Worm (Caenorhabditis elegans): ENCODE data around the gene sri-53.
A peak's percentile ranks its signal among the peaks of the same experiment; 100 is the strongest.

sri-53 gene

ce11 chrII:3248043-3248718 lies 45.8 kb upstream of the sri-53 start, which contains the start of the genes fbxc-50 and C17F4.2:
fbxc-50 (minus strand) TSS chrII:3248123.
C17F4.2 (plus strand) TSS chrII:3248668.
- no peak for TF ChIP-seq mls-2 (tag; optimal IDR thresholded peaks at IDR 0.05)
- peak; percentile 35 for TF ChIP-seq hlh-1 (tag; optimal IDR thresholded peaks at IDR 0.05)

ce11 chrII:3247556-3247955 lies 45.1 kb upstream of the sri-53 start:
- TF ChIP-seq lin-32 (GFP tag; optimal IDR thresholded peaks at IDR 0.05) (no peak), ham-2 (GFP tag; optimal IDR thresholded peaks at IDR 0.05) (no peak), bed-3 (GFP tag; optimal IDR thresholded peaks at IDR 0.05) (no peak), nhr-76 (tag; optimal IDR thresholded peaks at IDR 0.05) (no peak), drap-1 (GFP tag; optimal IDR thresholded peaks at IDR 0.05) (no peak), ceh-39 (tag; optimal IDR thresholded peaks at IDR 0.05) (no peak), ceh-83 (GFP tag; optimal IDR thresholded peaks at IDR 0.05) (no peak), sem-2 (GFP tag; optimal IDR thresholded peaks at IDR 0.05) (no peak), ces-1 (GFP tag; optimal IDR thresholded peaks at IDR 0.05) (no peak), pha-4 (tag; optimal IDR thresholded peaks at IDR 0.05) (no peak), M03D4.4 (tag; optimal IDR thresholded peaks at IDR 0.05) (no peak)

ce11 chrII:3245836-3246235 lies 43.4 kb upstream of the sri-53 start, which contains the start of gene C17F4.7:
C17F4.7 (minus strand) TSS chrII:3246015.
- no peak for TF ChIP-seq unc-120 (tag; optimal IDR thresholded peaks at IDR 0.05; ENCODE audit: poor library complexity, severe bottlenecking)
- no peak for TF ChIP-seq mep-1 (tag; optimal IDR thresholded peaks at IDR 0.05)
- no peak for TF ChIP-seq flh-1 (GFP tag; optimal IDR thresholded peaks at IDR 0.05)
- no peak for TF ChIP-seq ceh-39 (tag; optimal IDR thresholded peaks at IDR 0.05)
- no peak for TF ChIP-seq elt-1 (tag; optimal IDR thresholded peaks at IDR 0.05; ENCODE audit: borderline replicate concordance, insufficient read depth)
- no peak for TF ChIP-seq ces-1 (GFP tag; optimal IDR thresholded peaks at IDR 0.05)
- TF ChIP-seq nhr-237 (tag; optimal IDR thresholded peaks at IDR 0.05), result no peak
- TF ChIP-seq unc-39 (tag; optimal IDR thresholded peaks at IDR 0.05), result no peak
- no peak for TF ChIP-seq ceh-43 (GFP tag; optimal IDR thresholded peaks at IDR 0.05)
- TF ChIP-seq nhr-28 (tag; optimal IDR thresholded peaks at IDR 0.05), result no peak
- TF ChIP-seq tbx-8 (GFP tag; optimal IDR thresholded peaks at IDR 0.05), result no peak

- TF ChIP-seq nhr-2 (tag; optimal IDR thresholded peaks at IDR 0.05), result no peak
- TF ChIP-seq snpc-4 (tag; optimal IDR thresholded peaks at IDR 0.05), result no peak
- no peak for TF ChIP-seq nhr-28 (tag; optimal IDR thresholded peaks at IDR 0.05)
- TF ChIP-seq ces-1 (GFP tag; optimal IDR thresholded peaks at IDR 0.05), result no peak
Measured at ce11 chrII:3244758-3245157, 42.3 kb upstream of the sri-53 start.

- TF ChIP-seq ztf-11 (tag; optimal IDR thresholded peaks at IDR 0.05) (no peak), lsy-2 (tag; optimal IDR thresholded peaks at IDR 0.05) (no peak), hlh-1 (tag; optimal IDR thresholded peaks at IDR 0.05) (no peak), ceh-83 (GFP tag; optimal IDR thresholded peaks at IDR 0.05) (no peak), mep-1 (tag; optimal IDR thresholded peaks at IDR 0.05) (no peak), M03D4.4 (tag; optimal IDR thresholded peaks at IDR 0.05) (no peak), pha-4 (tag; optimal IDR thresholded peaks at IDR 0.05) (no peak), cnd-1 (tag; optimal IDR thresholded peaks at IDR 0.05) (no peak), snpc-4 (tag; optimal IDR thresholded peaks at IDR 0.05) (no peak), nhr-12 (tag; optimal IDR thresholded peaks at IDR 0.05) (no peak)
Measured at ce11 chrII:3244070-3244469, 41.7 kb upstream of the sri-53 start, which contains the start of gene C17F4.12. C17F4.12 (minus strand) TSS chrII:3244170.

- peak; percentile 88 for TF ChIP-seq elt-3 (tag; optimal IDR thresholded peaks at IDR 0.05)
- TF ChIP-seq ham-2 (GFP tag; optimal IDR thresholded peaks at IDR 0.05), result no peak
- TF ChIP-seq blmp-1 (tag; optimal IDR thresholded peaks at IDR 0.05), result peak; percentile 10
- no peak for TF ChIP-seq sptf-1 (tag; optimal IDR thresholded peaks at IDR 0.05)
Measured at ce11 chrII:3241842-3242241, 39.4 kb upstream of the sri-53 start.

Measured in whole organism, mixed stage, embryonic.